Fruit fly (Drosophila melanogaster): ENCODE results near the gene CG43618.

- TF ChIP-seq ttk (optimal IDR thresholded peaks at IDR 0.05) (no peak), h (optimal IDR thresholded peaks at IDR 0.05) (no peak), insv (optimal IDR thresholded peaks at IDR 0.05) (no peak)
Observed at dm6 chr3R:8037896-8038295, 11.1 kb upstream of the CG43618 start.
